Worm (Caenorhabditis elegans): ENCODE results near the gene ech-1.1.
"Not testable (repeated sequence)": the region's sequence is repeated elsewhere in the genome, so short reads cannot be mapped to it uniquely, and the experiment has no call there.

ech-1.1 gene

ce11 chrV:15361412-15361811, at the start of gene ech-1.1:
Gene ech-1.1 (minus strand): TSS chrV:15361512.
- TF ChIP-seq him-1, dao-5, W03F9.2 (tag; optimal IDR thresholded peaks at IDR 0.05): not testable (repeated sequence)

- TF ChIP-seq dao-5 (tag; optimal IDR thresholded peaks at IDR 0.05) (no peak), him-1 (tag; optimal IDR thresholded peaks at IDR 0.05) (no peak), W03F9.2 (tag; optimal IDR thresholded peaks at IDR 0.05) (no peak)
Observed at ce11 chrV:15406928-15407327, 45.6 kb upstream of the ech-1.1 start, which contains the start of gene srh-257. Gene srh-257 (plus strand): TSS chrV:15407228.

ce11 chrV:15404859-15405258, 43.5 kb upstream of the ech-1.1 start, which contains the start of gene srh-258:
Gene srh-258 (plus strand): TSS chrV:15405159.
- TF ChIP-seq W03F9.2 (tag; optimal IDR thresholded peaks at IDR 0.05), result no peak

DNA sequence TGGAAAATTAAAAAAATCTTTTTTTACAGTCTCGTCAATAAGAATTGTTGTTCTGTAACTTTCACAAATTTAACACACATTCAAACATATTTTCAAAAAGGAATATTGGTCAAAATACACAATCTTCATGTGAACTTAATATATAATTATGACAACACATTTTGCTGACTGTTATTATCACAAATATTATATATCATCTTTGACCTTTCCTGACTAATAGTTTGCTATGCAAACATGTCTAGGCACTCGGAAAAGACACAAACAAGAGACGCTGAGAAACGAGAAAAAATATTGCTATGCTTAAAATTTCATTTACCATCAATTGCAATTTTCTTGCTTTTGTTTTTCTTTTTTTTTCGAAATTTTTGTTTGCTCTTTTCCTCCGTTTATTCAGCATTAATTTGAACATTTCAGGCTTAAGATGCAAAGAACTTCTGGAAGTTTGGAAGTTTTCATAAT, 40.6 kb upstream of the ech-1.1 start, which contains the start of gene fbxa-135:
fbxa-135 (plus strand) TSS at position 409 of the 459 bp plus-strand sequence.
- TF ChIP-seq W03F9.2 (tag; optimal IDR thresholded peaks at IDR 0.05) (no peak), dao-5 (tag; optimal IDR thresholded peaks at IDR 0.05) (no peak), him-1 (tag; optimal IDR thresholded peaks at IDR 0.05) (no peak)

ce11 chrV:15399691-15400377, 38.5 kb upstream of the ech-1.1 start, which contains the start of the genes T06E6.15 and sri-7:
Gene T06E6.15 (minus strand): TSS chrV:15399791.
Gene sri-7 (plus strand): TSS chrV:15400327.
- TF ChIP-seq him-1 (tag; optimal IDR thresholded peaks at IDR 0.05) (no peak), W03F9.2 (tag; optimal IDR thresholded peaks at IDR 0.05) (no peak)

DNA sequence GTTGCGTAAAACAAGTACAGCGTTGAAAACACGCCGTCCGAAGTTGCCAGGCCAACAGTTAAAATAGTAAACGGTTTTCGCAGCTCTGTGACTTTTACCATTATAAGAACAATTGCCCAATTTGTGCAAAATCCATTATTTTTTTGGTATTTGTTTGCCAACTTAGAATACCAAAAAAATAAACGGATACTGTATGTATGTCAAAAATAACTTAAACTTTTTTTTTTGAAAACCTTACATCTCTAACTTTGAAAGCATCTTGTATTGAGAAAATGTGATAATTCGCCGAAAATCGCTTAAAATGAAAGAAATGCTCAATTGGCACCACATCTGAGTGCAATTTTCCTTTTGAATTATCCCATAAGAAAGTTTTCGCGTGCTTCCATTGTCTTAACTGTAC, 37.4 kb upstream of the ech-1.1 start, which contains the start of gene fbxa-199:
fbxa-199 (minus strand) TSS at position 101 of the 400 bp plus-strand sequence.
- no peak for TF ChIP-seq him-1 (tag; optimal IDR thresholded peaks at IDR 0.05)
- no peak for TF ChIP-seq W03F9.2 (tag; optimal IDR thresholded peaks at IDR 0.05)
- no peak for TF ChIP-seq dao-5 (tag; optimal IDR thresholded peaks at IDR 0.05)

- TF ChIP-seq him-1 (tag; optimal IDR thresholded peaks at IDR 0.05), result no peak
- no peak for TF ChIP-seq dao-5 (tag; optimal IDR thresholded peaks at IDR 0.05)
- no peak for TF ChIP-seq W03F9.2 (tag; optimal IDR thresholded peaks at IDR 0.05)
Observed at ce11 chrV:15397139-15397538, 35.8 kb upstream of the ech-1.1 start.

DNA sequence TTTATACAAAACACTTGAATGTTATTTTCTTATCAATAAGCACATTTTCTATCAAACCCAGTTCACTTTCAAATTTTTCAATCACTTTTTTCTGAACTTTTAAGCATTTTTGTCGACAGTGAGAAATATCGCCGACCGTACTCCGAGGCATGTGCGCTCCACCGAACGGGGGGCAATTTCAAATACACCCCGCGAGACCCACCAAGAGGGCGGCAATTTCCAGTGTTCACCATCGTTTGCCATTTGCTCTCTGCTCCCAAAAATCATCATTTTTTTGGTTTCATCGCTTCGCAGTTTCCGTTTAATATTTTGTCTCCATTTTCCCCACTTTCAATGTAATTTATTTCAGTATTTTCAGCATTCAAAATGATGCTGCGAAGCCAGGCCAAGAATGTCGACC, 34.0 kb upstream of the ech-1.1 start, which contains the start of gene cyb-3:
cyb-3 (plus strand) TSS at position 350 of the 400 bp plus-strand sequence.
- TF ChIP-seq him-1 (tag; optimal IDR thresholded peaks at IDR 0.05) (no peak), W03F9.2 (tag; optimal IDR thresholded peaks at IDR 0.05) (no peak), dao-5 (tag; optimal IDR thresholded peaks at IDR 0.05) (no peak)

ce11 chrV:15394906-15395305, 33.6 kb upstream of the ech-1.1 start, which contains the start of gene T06E6.1:
Gene T06E6.1 (minus strand): TSS chrV:15394961.
- no peak for TF ChIP-seq him-1 (tag; optimal IDR thresholded peaks at IDR 0.05)
- TF ChIP-seq dao-5 (tag; optimal IDR thresholded peaks at IDR 0.05), result no peak
- no peak for TF ChIP-seq W03F9.2 (tag; optimal IDR thresholded peaks at IDR 0.05)

DNA sequence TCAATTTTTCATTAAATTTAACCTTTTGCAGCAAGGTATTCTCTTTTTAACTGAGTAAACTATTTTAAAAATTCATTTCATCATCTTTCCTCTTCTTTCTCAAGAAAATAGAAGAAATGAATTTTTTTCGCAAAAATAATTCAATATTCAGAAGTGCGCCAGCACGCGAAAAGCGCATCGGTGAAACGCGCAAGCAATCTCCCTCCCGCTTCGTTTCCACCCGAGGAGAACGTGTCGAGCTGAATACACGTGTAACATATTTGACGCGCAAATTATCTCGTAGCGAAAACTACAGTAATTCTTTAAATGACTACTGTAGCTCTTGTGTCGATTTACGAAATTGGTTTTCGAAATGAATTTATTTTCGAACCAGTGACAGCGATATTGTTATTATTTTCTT, 30.8 kb upstream of the ech-1.1 start:
- no peak for TF ChIP-seq him-1 (tag; optimal IDR thresholded peaks at IDR 0.05)
- TF ChIP-seq dao-5 (tag; optimal IDR thresholded peaks at IDR 0.05), result no peak
- TF ChIP-seq W03F9.2 (tag; optimal IDR thresholded peaks at IDR 0.05), result no peak

ce11 chrV:15388820-15389384, 27.6 kb upstream of the ech-1.1 start, which contains the start of gene srh-170:
Gene srh-170 (minus strand): TSS chrV:15388870.
- TF ChIP-seq W03F9.2 (tag; optimal IDR thresholded peaks at IDR 0.05) (no peak), him-1 (tag; optimal IDR thresholded peaks at IDR 0.05) (no peak), dao-5 (tag; optimal IDR thresholded peaks at IDR 0.05) (no peak)

DNA sequence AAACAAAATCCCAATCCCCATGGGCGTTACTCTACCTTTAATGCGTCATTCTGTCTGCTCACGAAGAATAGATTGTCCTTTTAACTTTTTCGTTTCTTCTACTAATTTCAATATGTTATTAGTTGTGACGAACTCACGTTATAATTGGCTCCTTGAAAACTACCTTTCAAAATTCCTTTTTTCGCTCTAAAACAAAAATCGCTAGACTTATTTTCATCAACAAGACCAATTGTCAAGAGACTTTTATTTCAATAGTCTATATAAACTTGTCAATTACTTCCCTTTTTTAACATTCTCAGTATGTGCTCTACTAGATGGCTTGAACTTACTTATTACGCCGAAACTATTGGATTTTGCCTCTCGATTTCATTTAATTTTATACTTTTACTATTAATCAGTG, 23.4 kb upstream of the ech-1.1 start, which contains the start of gene str-102:
str-102 (plus strand) TSS at position 301 of the 400 bp plus-strand sequence.
- TF ChIP-seq dao-5 (tag; optimal IDR thresholded peaks at IDR 0.05) (no peak), him-1 (tag; optimal IDR thresholded peaks at IDR 0.05) (no peak), W03F9.2 (tag; optimal IDR thresholded peaks at IDR 0.05) (no peak)

ce11 chrV:15383739-15384138, 22.4 kb upstream of the ech-1.1 start, which contains the start of gene str-88:
Gene str-88 (minus strand): TSS chrV:15383839.
- TF ChIP-seq dao-5 (tag; optimal IDR thresholded peaks at IDR 0.05) (no peak), him-1 (tag; optimal IDR thresholded peaks at IDR 0.05) (no peak), W03F9.2 (tag; optimal IDR thresholded peaks at IDR 0.05) (no peak)

DNA sequence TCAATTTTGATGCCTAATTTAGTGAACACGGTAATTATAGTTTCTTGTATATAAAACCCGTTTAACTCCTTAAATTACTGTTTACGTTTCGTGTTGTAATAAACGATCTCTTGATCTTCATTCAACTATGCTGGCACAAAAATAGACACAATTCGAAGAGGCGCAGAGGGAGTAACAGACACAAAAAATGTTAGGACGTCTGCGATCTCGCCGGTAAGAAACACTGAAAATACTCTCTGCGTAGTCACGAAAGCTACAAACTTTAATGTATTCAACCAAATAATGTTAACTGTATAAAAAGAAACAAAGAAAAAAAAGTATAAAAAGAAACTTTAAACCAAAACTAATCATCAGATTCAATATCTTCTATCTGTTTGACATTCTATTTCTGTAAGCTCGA, 19.5 kb upstream of the ech-1.1 start, which contains the start of gene dhs-23:
dhs-23 (plus strand) TSS at position 363 of the 400 bp plus-strand sequence.
- TF ChIP-seq dao-5 (tag; optimal IDR thresholded peaks at IDR 0.05) (no peak), W03F9.2 (tag; optimal IDR thresholded peaks at IDR 0.05) (no peak), him-1 (tag; optimal IDR thresholded peaks at IDR 0.05) (no peak)

Measured in whole organism, L4/young adult.